Fruit fly (Drosophila melanogaster) whole organism, embryonic: Measurements from ENCODE around the gene Nca.

Source experiments
- Bteb2 ChIP-seq: fragments of 200-800 bp; sonication (Bioruptor generic); optimal IDR thresholded peaks from 2 replicates; lab custom pipeline; 2016; ENCODE audit warnings: missing biosample characterization, missing genetic modification characterization
- CG10462 ChIP-seq: fragments of 200-800 bp; sonication (Bioruptor generic); optimal IDR thresholded peaks from 2 replicates; lab custom pipeline; 2016; ENCODE audit warnings: missing biosample characterization, missing genetic modification characterization
- CG10565 ChIP-seq: fragments of 200-800 bp; sonication (Bioruptor generic); optimal IDR thresholded peaks from 3 replicates; lab custom pipeline; 2016; ENCODE audit warnings: missing biosample characterization, mild to moderate bottlenecking, missing genetic modification characterization
- CG11723 ChIP-seq: fragments of 200-800 bp; sonication (Bioruptor generic); optimal IDR thresholded peaks from 2 replicates; lab custom pipeline; 2017; ENCODE audit warnings: missing biosample characterization, mild to moderate bottlenecking, missing genetic modification characterization
- CG12659 ChIP-seq: fragments of 200-800 bp; sonication (Bioruptor generic); optimal IDR thresholded peaks from 3 replicates; lab custom pipeline; 2017; ENCODE audit warnings: mild to moderate bottlenecking, missing biosample characterization, missing genetic modification reagents, missing genetic modification characterization
- CG12942 ChIP-seq: fragments of 200-800 bp; sonication (Bioruptor generic); optimal IDR thresholded peaks from 3 replicates; lab custom pipeline; 2016; ENCODE audit warnings: missing biosample characterization, missing genetic modification characterization
- CG13296 ChIP-seq: fragments of 200-800 bp; sonication (Bioruptor generic); optimal IDR thresholded peaks from 3 replicates; lab custom pipeline; 2018; ENCODE audit warnings: missing biosample characterization, mild to moderate bottlenecking, missing genetic modification characterization
- CG14050 ChIP-seq: fragments of 200-800 bp; sonication (Bioruptor generic); IDR thresholded peaks from 3 replicates; pipeline ENCODE4 v1.3.6; 2022; ENCODE audit warnings: missing biosample characterization, missing genetic modification characterization
- CG14965 ChIP-seq: fragments of 200-800 bp; sonication (Bioruptor generic); optimal IDR thresholded peaks from 2 replicates; lab custom pipeline; 2016; ENCODE audit warnings: missing biosample characterization, missing genetic modification characterization, borderline replicate concordance
- CG15011 ChIP-seq: fragments of 200-800 bp; sonication (Bioruptor generic); optimal IDR thresholded peaks from 3 replicates; lab custom pipeline; 2018; ENCODE audit warnings: missing biosample characterization, mild to moderate bottlenecking, missing genetic modification characterization
- CG1647 ChIP-seq: fragments of 200-800 bp; sonication (Bioruptor generic); optimal IDR thresholded peaks from 3 replicates; lab custom pipeline; 2016; ENCODE audit warnings: missing biosample characterization, missing genetic modification characterization
- CG16779 ChIP-seq: fragments of 200-800 bp; sonication (Bioruptor generic); IDR thresholded peaks from 2 replicates; pipeline ENCODE4 v1.3.6; 2022; ENCODE audit warnings: missing biosample characterization, missing genetic modification characterization
- CG16863 ChIP-seq: fragments of 200-800 bp; sonication (Bioruptor generic); optimal IDR thresholded peaks from 3 replicates; lab custom pipeline; 2016; ENCODE audit warnings: missing biosample characterization, missing genetic modification characterization
- CG17328 ChIP-seq: fragments of 200-800 bp; sonication (Bioruptor generic); IDR thresholded peaks from 2 replicates; pipeline ENCODE4 v1.3.6; 2022; ENCODE audit warnings: missing biosample characterization, missing genetic modification characterization
- CG17385 ChIP-seq: fragments of 200-800 bp; sonication (Bioruptor generic); optimal IDR thresholded peaks from 3 replicates; lab custom pipeline; 2018; ENCODE audit warnings: missing biosample characterization, mild to moderate bottlenecking, missing genetic modification characterization
- CG17612 ChIP-seq: fragments of 200-800 bp; sonication (Bioruptor generic); IDR thresholded peaks from 2 replicates; pipeline ENCODE4 v1.3.6; 2022; ENCODE audit warnings: missing biosample characterization, missing genetic modification characterization
- CG30020 ChIP-seq: fragments of 200-800 bp; optimal IDR thresholded peaks from 2 replicates; lab custom pipeline; 2019; ENCODE audit warnings: missing biosample characterization, mild to moderate bottlenecking, missing genetic modification characterization, moderate library complexity
- CG31388 ChIP-seq: fragments of 200-800 bp; sonication (Bioruptor generic); optimal IDR thresholded peaks from 2 replicates; lab custom pipeline; 2016; ENCODE audit warnings: missing biosample characterization, missing genetic modification characterization
- CG31441 ChIP-seq: fragments of 200-800 bp; sonication (Bioruptor generic); IDR thresholded peaks from 2 replicates; pipeline ENCODE4 v1.3.6; 2022; ENCODE audit warnings: missing biosample characterization, missing genetic modification characterization
- CG3163 ChIP-seq: fragments of 200-800 bp; sonication (Bioruptor generic); optimal IDR thresholded peaks from 3 replicates; lab custom pipeline; 2016; ENCODE audit warnings: missing biosample characterization, missing genetic modification characterization
- CG32532 ChIP-seq: fragments of 200-800 bp; sonication (Bioruptor generic); IDR thresholded peaks from 2 replicates; pipeline ENCODE4 v1.3.6; 2022; ENCODE audit warnings: missing biosample characterization, missing genetic modification characterization
- CG7271 ChIP-seq: fragments of 200-800 bp; sonication (Bioruptor generic); optimal IDR thresholded peaks from 2 replicates; lab custom pipeline; 2018; ENCODE audit warnings: missing biosample characterization, mild to moderate bottlenecking, missing genetic modification characterization, moderate library complexity
- CG7987 ChIP-seq: fragments of 200-800 bp; sonication (Bioruptor generic); optimal IDR thresholded peaks from 2 replicates; lab custom pipeline; 2018; ENCODE audit warnings: missing biosample characterization, mild to moderate bottlenecking, missing genetic modification characterization, moderate library complexity
- CG9727 ChIP-seq: fragments of 200-800 bp; sonication (Bioruptor generic); optimal IDR thresholded peaks from 3 replicates; lab custom pipeline; 2017; ENCODE audit warnings: missing biosample characterization, mild to moderate bottlenecking, missing genetic modification characterization
- CG9932 ChIP-seq: fragments of 200-800 bp; sonication (Bioruptor generic); IDR thresholded peaks from 2 replicates; pipeline ENCODE4 v1.3.6; 2022; ENCODE audit warnings: missing biosample characterization, missing genetic modification characterization
- Dek ChIP-seq: fragments of 200-800 bp; sonication (Bioruptor generic); optimal IDR thresholded peaks from 3 replicates; lab custom pipeline; 2019; ENCODE audit warnings: missing biosample characterization, mild to moderate bottlenecking, missing genetic modification characterization, moderate library complexity
- Dll ChIP-seq: fragments of 200-800 bp; sonication (Bioruptor generic); IDR thresholded peaks from 4 replicates; pipeline ENCODE4 v1.3.6; 2022; ENCODE audit warnings: missing biosample characterization, missing genetic modification characterization; ENCODE audit not compliant: partially characterized antibody
- Dp ChIP-seq: fragments of 200-800 bp; sonication (Bioruptor generic); optimal IDR thresholded peaks from 2 replicates; lab custom pipeline; 2018; ENCODE audit warnings: missing biosample characterization, mild to moderate bottlenecking, missing genetic modification characterization, moderate library complexity
- Hand ChIP-seq: fragments of 200-800 bp; sonication (Bioruptor generic); optimal IDR thresholded peaks from 2 replicates; lab custom pipeline; 2017; ENCODE audit warnings: mild to moderate bottlenecking, missing biosample characterization, missing genetic modification reagents, missing genetic modification characterization
- HmgZ ChIP-seq: fragments of 200-800 bp; sonication (Bioruptor generic); optimal IDR thresholded peaks from 2 replicates; lab custom pipeline; 2018; ENCODE audit warnings: missing biosample characterization, mild to moderate bottlenecking, missing genetic modification characterization
- Hr39 ChIP-seq: fragments of >200 bp; optimal IDR thresholded peaks from 2 replicates; lab custom pipeline; 2017
- Hr78 ChIP-seq, 2 experiments: fragments of 200-800 bp in 1 of 2; fragments of >200 bp in 1 of 2; sonication (Bioruptor generic) in 1 of 2; optimal IDR thresholded peaks; 2 replicates each; lab custom pipeline; 2017 to 2019; ENCODE audit warnings: missing biosample characterization in 2 of 2, missing genetic modification characterization in 2 of 2, mild to moderate bottlenecking in 1 of 2, moderate library complexity in 1 of 2
- Lhr ChIP-seq: fragments of 200-800 bp; sonication (Bioruptor generic); optimal IDR thresholded peaks from 3 replicates; lab custom pipeline; 2017; ENCODE audit warnings: mild to moderate bottlenecking, missing biosample characterization, missing genetic modification reagents, missing genetic modification characterization
- Lpt ChIP-seq: fragments of >200 bp; optimal IDR thresholded peaks from 2 replicates; lab custom pipeline; 2018; ENCODE audit warnings: missing biosample characterization, missing genetic modification characterization
- Nf-YB ChIP-seq: fragments of 200-800 bp; sonication (Bioruptor generic); optimal IDR thresholded peaks from 3 replicates; lab custom pipeline; 2019; ENCODE audit warnings: missing biosample characterization, mild to moderate bottlenecking, missing genetic modification characterization, moderate library complexity
- ac ChIP-seq: fragments of 200-800 bp; sonication (Bioruptor generic); optimal IDR thresholded peaks from 3 replicates; lab custom pipeline; 2017; ENCODE audit warnings: missing biosample characterization, mild to moderate bottlenecking, missing genetic modification characterization
- az2 ChIP-seq: fragments of 200-800 bp; sonication (Bioruptor generic); optimal IDR thresholded peaks from 3 replicates; lab custom pipeline; 2016; ENCODE audit warnings: missing biosample characterization, missing genetic modification characterization
- bowl ChIP-seq: fragments of 200-800 bp; sonication (Bioruptor generic); IDR thresholded peaks from 2 replicates; pipeline ENCODE4 v1.3.6; 2022; ENCODE audit warnings: missing biosample characterization, missing genetic modification characterization
- cato ChIP-seq: fragments of 200-800 bp; sonication (Bioruptor generic); optimal IDR thresholded peaks from 2 replicates; lab custom pipeline; 2016; ENCODE audit warnings: missing biosample characterization, missing genetic modification characterization, borderline replicate concordance
- caup ChIP-seq: fragments of 200-800 bp; sonication (Bioruptor generic); optimal IDR thresholded peaks from 3 replicates; lab custom pipeline; 2017; ENCODE audit warnings: missing biosample characterization, mild to moderate bottlenecking, missing genetic modification characterization, moderate library complexity; ENCODE audit not compliant: severe bottlenecking
- da ChIP-seq: fragments of 200-800 bp; sonication (Bioruptor generic); optimal IDR thresholded peaks from 2 replicates; lab custom pipeline; 2016; ENCODE audit warnings: missing biosample characterization, missing genetic modification characterization
- dmrt99B ChIP-seq: fragments of 200-800 bp; sonication (Bioruptor generic); optimal IDR thresholded peaks from 2 replicates; lab custom pipeline; 2018; ENCODE audit warnings: missing biosample characterization, mild to moderate bottlenecking, missing genetic modification characterization, moderate library complexity
- esg ChIP-seq: fragments of 200-800 bp; sonication (Bioruptor generic); conservative IDR thresholded peaks from 2 replicates; pipeline ENCODE4 v1.3.6; 2022; ENCODE audit warnings: missing biosample characterization, missing genetic modification characterization
- exex ChIP-seq: fragments of 200-800 bp; sonication (Bioruptor generic); optimal IDR thresholded peaks from 4 replicates; lab custom pipeline; 2018; ENCODE audit warnings: missing biosample characterization, mild to moderate bottlenecking, missing genetic modification characterization, moderate library complexity
- ken ChIP-seq: fragments of 200-800 bp; sonication (Bioruptor generic); IDR thresholded peaks from 3 replicates; pipeline ENCODE4 v1.3.6; 2022; ENCODE audit warnings: missing biosample characterization, missing genetic modification characterization
- otp ChIP-seq: fragments of 200-800 bp; sonication (Bioruptor generic); IDR thresholded peaks from 3 replicates; pipeline ENCODE4, ENCODE4 v1.3.6; 2022; ENCODE audit warnings: missing biosample characterization, missing genetic modification characterization
- pum ChIP-seq: fragments of 200-800 bp; sonication (Bioruptor generic); optimal IDR thresholded peaks from 2 replicates; lab custom pipeline; 2016; ENCODE audit warnings: missing biosample characterization, missing genetic modification characterization
- row ChIP-seq: fragments of 200-800 bp; sonication (Bioruptor generic); IDR thresholded peaks from 3 replicates; pipeline ENCODE4 v1.3.6; 2022; ENCODE audit warnings: missing biosample characterization, missing genetic modification characterization
- sens-2 ChIP-seq: fragments of 200-800 bp; sonication (Bioruptor generic); IDR thresholded peaks from 2 replicates; pipeline ENCODE4 v1.3.6; 2022; ENCODE audit warnings: missing biosample characterization, missing genetic modification characterization

Gene Nca

dm6 chr3L:20006269-20007265, 14.9 kb downstream of the Nca start (continued):
- TF ChIP-seq CG31441 (GFP tag; lab: Robert Waterston, UW) (no peak), ken (GFP tag; lab: Robert Waterston, UW) (0 out of 3 replicates have a peak, but pooled peaks have one; percentile 28), exex (no peak), Hand (no peak), CG17612 (GFP tag; lab: Robert Waterston, UW) (no peak), Lhr (GFP tag; lab: Kevin White, UChicago) (no peak), Hr78 (GFP tag; optimal IDR thresholded peaks at IDR 0.05; lab: Kevin White, UChicago) (no peak), Nf-YB (GFP tag; lab: Kevin White, UChicago) (no peak), Hr39 (no peak), CG14050 (no peak), ac (GFP tag; lab: Kevin White, UChicago) (no peak), cato (GFP tag; lab: Kevin White, UChicago) (no peak), CG11723 (GFP tag; lab: Kevin White, UChicago) (peak; percentile 18), Dll (peak; percentile 86), Lpt (GFP tag; lab: Kevin White, UChicago) (no peak), Bteb2 (GFP tag; lab: Kevin White, UChicago) (no peak), CG12659 (GFP tag; lab: Kevin White, UChicago) (peak; percentile 41), dmrt99B (tag; lab: Kevin White, UChicago) (no peak), CG16779 (GFP tag; lab: Robert Waterston, UW) (no peak), az2 (no peak), bowl (GFP tag; lab: Robert Waterston, UW) (no peak), pum (no peak), CG15011 (GFP tag; lab: Kevin White, UChicago) (no peak), CG10462 (GFP tag; lab: Kevin White, UChicago) (no peak), CG32532 (GFP tag; lab: Robert Waterston, UW) (no peak), row (GFP tag; lab: Robert Waterston, UW) (no peak; the same call in 2 of the 3 replicates), CG12942 (GFP tag; lab: Kevin White, UChicago) (no peak), CG14965 (GFP tag; lab: Kevin White, UChicago) (no peak), CG13296 (GFP tag; lab: Kevin White, UChicago) (no peak), CG16863 (GFP tag; lab: Kevin White, UChicago) (no peak), CG1647 (GFP tag; lab: Kevin White, UChicago) (no peak), CG31388 (GFP tag; lab: Kevin White, UChicago) (no peak), CG3163 (GFP tag; lab: Kevin White, UChicago) (no peak), CG7987 (GFP tag; lab: Kevin White, UChicago) (peak; percentile 61), CG9727 (GFP tag; lab: Kevin White, UChicago) (no peak), esg (GFP tag; lab: Robert Waterston, UW) (no peak), Dp (GFP tag; lab: Kevin White, UChicago) (peak; percentile 89), HmgZ (tag; lab: Kevin White, UChicago) (no peak), CG7271 (peak; percentile 20), otp (GFP tag; lab: Robert Waterston, UW) (no peak), caup (GFP tag; lab: Kevin White, UChicago) (no peak), CG10565 (GFP tag; lab: Kevin White, UChicago) (no peak), CG17328 (no peak), sens-2 (GFP tag; lab: Robert Waterston, UW) (no peak), CG17385 (GFP tag; lab: Kevin White, UChicago) (no peak), Dek (tag; lab: Kevin White, UChicago) (no peak), da (GFP tag; lab: Kevin White, UChicago) (no peak), CG9932 (GFP tag; lab: Robert Waterston, UW) (no peak), CG30020 (tag; lab: Kevin White, UChicago) (peak; percentile 51)
